Worm (Caenorhabditis elegans) whole organism, L3 larva: ENCODE measurements around the gene D1025.10.

Source experiments
- R02D3.7 ChIP-seq: fragments of 150-350 bp; optimal IDR thresholded peaks from 2 replicates; lab custom pipeline; 2014; ENCODE audit warnings: missing biosample characterization, missing genetic modification characterization
- ZK546.5 ChIP-seq: sonication (generic microtip); optimal IDR thresholded peaks from 2 replicates; lab custom pipeline; 2017; ENCODE audit warnings: missing biosample characterization, missing genetic modification characterization
- aly-2 ChIP-seq: fragments of 150-350 bp; optimal IDR thresholded peaks from 2 replicates; lab custom pipeline; 2014; ENCODE audit warnings: missing biosample characterization, missing genetic modification characterization
- ama-1 ChIP-seq: fragments of 150-350 bp; optimal IDR thresholded peaks from 2 replicates; lab custom pipeline; 2018
- ceh-16 ChIP-seq: sonication (generic microtip); optimal IDR thresholded peaks from 2 replicates; lab custom pipeline; 2017; ENCODE audit warnings: missing biosample characterization, missing genetic modification characterization
- ceh-28 ChIP-seq: fragments of 150-350 bp; optimal IDR thresholded peaks from 2 replicates; lab custom pipeline; 2014; ENCODE audit warnings: missing biosample characterization, missing genetic modification reagents, missing genetic modification characterization
- ceh-82 ChIP-seq: fragments of 150-350 bp; optimal IDR thresholded peaks from 2 replicates; lab custom pipeline; 2014; ENCODE audit warnings: missing biosample characterization, missing genetic modification characterization
- ceh-9 ChIP-seq: sonication (generic microtip); optimal IDR thresholded peaks from 2 replicates; lab custom pipeline; 2018; ENCODE audit warnings: missing biosample characterization, missing genetic modification characterization
- daf-12 ChIP-seq: fragments of 150-350 bp; optimal IDR thresholded peaks from 2 replicates; lab custom pipeline; 2014; ENCODE audit warnings: missing biosample characterization, missing genetic modification reagents, missing genetic modification characterization
- egl-27 ChIP-seq: sonication (generic microtip); optimal IDR thresholded peaks from 4 replicates; lab custom pipeline; 2017; ENCODE audit warnings: missing biosample characterization, missing genetic modification reagents, missing genetic modification characterization
- egl-5 ChIP-seq: fragments of 150-350 bp; optimal IDR thresholded peaks from 2 replicates; lab custom pipeline; 2017; ENCODE audit warnings: missing biosample characterization, missing genetic modification reagents, missing genetic modification characterization, inconsistent platforms
- elt-1 ChIP-seq: fragments of 150-350 bp; optimal IDR thresholded peaks from 2 replicates; lab custom pipeline; 2014; ENCODE audit warnings: missing biosample characterization, missing genetic modification characterization
- elt-3 ChIP-seq, 3 experiments: fragments of 150-350 bp in 1 of 3; sonication (generic microtip) in 2 of 3; optimal IDR thresholded peaks; 2 replicates in 2 of 3; 4 replicates in 1 of 3; lab custom pipeline; 2014 to 2017; ENCODE audit warnings: missing biosample characterization in 3 of 3, missing genetic modification characterization in 3 of 3
- eor-1 ChIP-seq, 2 experiments: fragments of 150-350 bp; optimal IDR thresholded peaks; 2 replicates each; lab custom pipeline; 2014 to 2018; ENCODE audit warnings: missing biosample characterization in 2 of 2, missing genetic modification characterization in 2 of 2
- fkh-10 ChIP-seq: sonication (generic microtip); optimal IDR thresholded peaks from 2 replicates; lab custom pipeline; 2017; ENCODE audit warnings: missing biosample characterization, missing genetic modification reagents, missing genetic modification characterization
- fkh-2 ChIP-seq: fragments of 150-350 bp; optimal IDR thresholded peaks from 2 replicates; lab custom pipeline; 2014; ENCODE audit warnings: missing biosample characterization, missing genetic modification reagents, missing genetic modification characterization
- fos-1 ChIP-seq: fragments of 150-350 bp; optimal IDR thresholded peaks from 2 replicates; lab custom pipeline; 2014; ENCODE audit warnings: missing biosample characterization, missing genetic modification characterization
- jun-1 ChIP-seq: fragments of 150-350 bp; optimal IDR thresholded peaks from 2 replicates; lab custom pipeline; 2014; ENCODE audit warnings: missing biosample characterization, missing genetic modification reagents, missing genetic modification characterization
- lin-15B ChIP-seq: fragments of 150-350 bp; optimal IDR thresholded peaks from 2 replicates; lab custom pipeline; 2014; ENCODE audit warnings: missing biosample characterization, missing genetic modification characterization
- lin-39 ChIP-seq: fragments of 150-350 bp; optimal IDR thresholded peaks from 2 replicates; lab custom pipeline; 2018; ENCODE audit warnings: missing biosample characterization, missing genetic modification reagents, missing genetic modification characterization
- lsy-12 ChIP-seq: sonication (generic microtip); optimal IDR thresholded peaks from 2 replicates; lab custom pipeline; 2016; ENCODE audit warnings: mild to moderate bottlenecking, missing genetic modification characterization, missing compliant biosample characterization
- mdl-1 ChIP-seq: fragments of 150-350 bp; optimal IDR thresholded peaks from 2 replicates; lab custom pipeline; 2014; ENCODE audit warnings: missing biosample characterization, missing genetic modification characterization
- mml-1 ChIP-seq: fragments of 150-350 bp; sonication (generic microtip); optimal IDR thresholded peaks from 3 replicates; lab custom pipeline; 2014; ENCODE audit warnings: missing biosample characterization, missing genetic modification characterization
- nfya-1 ChIP-seq: sonication (generic microtip); optimal IDR thresholded peaks from 2 replicates; lab custom pipeline; 2017; ENCODE audit warnings: missing genetic modification characterization, mild to moderate bottlenecking, missing compliant biosample characterization, antibody characterized with exemption, moderate library complexity; ENCODE audit not compliant: insufficient read depth
- nhr-11 ChIP-seq: fragments of 150-350 bp; optimal IDR thresholded peaks from 2 replicates; lab custom pipeline; 2014; ENCODE audit warnings: missing biosample characterization, missing genetic modification characterization
- nhr-12 ChIP-seq: fragments of 150-350 bp; optimal IDR thresholded peaks from 2 replicates; lab custom pipeline; 2014; ENCODE audit warnings: missing biosample characterization, missing genetic modification characterization
- nhr-23 ChIP-seq: fragments of 150-350 bp; optimal IDR thresholded peaks from 2 replicates; lab custom pipeline; 2014; ENCODE audit warnings: missing biosample characterization, missing genetic modification reagents, missing genetic modification characterization
- nhr-25 ChIP-seq: sonication (generic microtip); optimal IDR thresholded peaks from 2 replicates; lab custom pipeline; 2017; ENCODE audit warnings: missing biosample characterization, missing genetic modification characterization
- nhr-28 ChIP-seq: fragments of 150-350 bp; optimal IDR thresholded peaks from 2 replicates; lab custom pipeline; 2014; ENCODE audit warnings: missing biosample characterization, missing genetic modification characterization
- nhr-43 ChIP-seq: sonication (generic microtip); optimal IDR thresholded peaks from 2 replicates; lab custom pipeline; 2016; ENCODE audit warnings: mild to moderate bottlenecking, missing genetic modification characterization, missing compliant biosample characterization; ENCODE audit not compliant: poor library complexity, severe bottlenecking
- nhr-67 ChIP-seq: fragments of 150-350 bp; optimal IDR thresholded peaks from 2 replicates; lab custom pipeline; 2014; ENCODE audit warnings: missing biosample characterization, missing genetic modification characterization
- nhr-76 ChIP-seq: fragments of 150-350 bp; sonication (generic microtip); optimal IDR thresholded peaks from 5 replicates; lab custom pipeline; 2014; ENCODE audit warnings: missing biosample characterization, missing genetic modification characterization
- nhr-77 ChIP-seq: fragments of 150-350 bp; optimal IDR thresholded peaks from 2 replicates; lab custom pipeline; 2014; ENCODE audit warnings: missing biosample characterization, missing genetic modification characterization
- pha-4 ChIP-seq: fragments of 150-350 bp; optimal IDR thresholded peaks from 2 replicates; lab custom pipeline; 2014; ENCODE audit warnings: missing biosample characterization, missing genetic modification reagents, missing genetic modification characterization
- pqm-1 ChIP-seq: fragments of 150-350 bp; optimal IDR thresholded peaks from 2 replicates; lab custom pipeline; 2017; ENCODE audit warnings: missing biosample characterization, missing genetic modification characterization, inconsistent platforms
- sea-2 ChIP-seq: fragments of 150-350 bp; sonication (generic microtip); optimal IDR thresholded peaks from 4 replicates; lab custom pipeline; 2014; ENCODE audit warnings: missing biosample characterization, missing genetic modification reagents, missing genetic modification characterization
- skn-1 ChIP-seq: fragments of 150-350 bp; optimal IDR thresholded peaks from 2 replicates; lab custom pipeline; 2014; ENCODE audit warnings: missing biosample characterization, missing genetic modification characterization
- snpc-4 ChIP-seq: fragments of 150-350 bp; optimal IDR thresholded peaks from 2 replicates; lab custom pipeline; 2014; ENCODE audit warnings: missing biosample characterization, missing genetic modification characterization
- tbx-2 ChIP-seq: sonication (generic microtip); optimal IDR thresholded peaks from 2 replicates; lab custom pipeline; 2016; ENCODE audit warnings: mild to moderate bottlenecking, missing genetic modification characterization, missing compliant biosample characterization
- unc-39 ChIP-seq: sonication (generic microtip); optimal IDR thresholded peaks from 4 replicates; lab custom pipeline; 2017; ENCODE audit warnings: missing biosample characterization, missing genetic modification characterization
- unc-62 ChIP-seq: fragments of 150-350 bp; sonication (generic microtip); optimal IDR thresholded peaks from 4 replicates; lab custom pipeline; 2014; ENCODE audit warnings: missing biosample characterization, missing genetic modification reagents, missing genetic modification characterization
- zag-1 ChIP-seq: fragments of 150-350 bp; optimal IDR thresholded peaks from 2 replicates; lab custom pipeline; 2014; ENCODE audit warnings: missing biosample characterization, missing genetic modification characterization
- ztf-11 ChIP-seq: fragments of 150-350 bp; optimal IDR thresholded peaks from 2 replicates; lab custom pipeline; 2014; ENCODE audit warnings: missing biosample characterization, missing genetic modification characterization
- ztf-4 ChIP-seq: fragments of 150-350 bp; optimal IDR thresholded peaks from 2 replicates; lab custom pipeline; 2014; ENCODE audit warnings: missing biosample characterization, missing genetic modification characterization

Gene D1025.10

ce11 chrX:14505578-14506353 lies 10.9 kb upstream of the D1025.10 start (continued):
- TF ChIP-seq daf-12 (tag; lab: Kevin White, UChicago): no peak
- TF ChIP-seq zag-1 (tag; lab: Kevin White, UChicago): no peak
- TF ChIP-seq nhr-77 (tag; lab: Kevin White, UChicago): peak; percentile 56
- TF ChIP-seq ceh-82 (tag; lab: Kevin White, UChicago): no peak
- TF ChIP-seq lin-15B (tag; lab: Kevin White, UChicago): no peak
- no peak for TF ChIP-seq lsy-12 (tag; lab: Kevin White, UChicago)
- TF ChIP-seq tbx-2 (tag; lab: Kevin White, UChicago): no peak

ce11 chrX:14507992-14508391 lies 8.7 kb upstream of the D1025.10 start:
- TF ChIP-seq lin-15B (tag; lab: Kevin White, UChicago) (no peak), fos-1 (tag; lab: Kevin White, UChicago) (no peak), eor-1 (tag; optimal IDR thresholded peaks at IDR 0.05; lab: Kevin White, UChicago) (no peak), nhr-43 (peak; percentile 77), pqm-1 (no peak), aly-2 (no peak), skn-1 (tag; lab: Kevin White, UChicago) (no peak), daf-12 (tag; lab: Kevin White, UChicago) (no peak), lin-39 (tag; lab: Kevin White, UChicago) (no peak), lsy-12 (tag; lab: Kevin White, UChicago) (no peak), ceh-16 (tag; lab: Kevin White, UChicago) (no peak), sea-2 (GFP tag; lab: Kevin White, UChicago) (no peak), zag-1 (tag; lab: Kevin White, UChicago) (no peak), fkh-2 (no peak), nhr-28 (no peak), elt-3 (tag; optimal IDR thresholded peaks at IDR 0.05; lab: Kevin White, UChicago) (peak in 1 of 3 experiments; percentile 35), ceh-9 (tag; lab: Kevin White, UChicago) (no peak), egl-27 (tag; lab: Kevin White, UChicago) (peak; percentile 8), ama-1 (no peak), mdl-1 (tag; lab: Kevin White, UChicago) (no peak), mml-1 (tag; lab: Kevin White, UChicago) (no peak), ceh-82 (tag; lab: Kevin White, UChicago) (no peak), unc-39 (tag; lab: Kevin White, UChicago) (no peak), egl-5 (tag; lab: Kevin White, UChicago) (no peak), snpc-4 (tag; lab: Kevin White, UChicago) (no peak), nhr-12 (tag; lab: Kevin White, UChicago) (no peak), pha-4 (no peak), ZK546.5 (tag; lab: Kevin White, UChicago) (no peak), nfya-1 (tag; lab: Kevin White, UChicago) (no peak), nhr-23 (tag; lab: Kevin White, UChicago) (peak; percentile 42), ceh-28 (tag; lab: Kevin White, UChicago) (no peak), elt-1 (peak; percentile 79), nhr-11 (tag; lab: Kevin White, UChicago) (no peak), ztf-4 (tag; lab: Kevin White, UChicago) (no peak), R02D3.7 (tag; lab: Kevin White, UChicago) (no peak), tbx-2 (tag; lab: Kevin White, UChicago) (no peak), fkh-10 (GFP tag; lab: Kevin White, UChicago) (no peak), nhr-76 (no peak), nhr-67 (no peak), ztf-11 (tag; lab: Kevin White, UChicago) (no peak), jun-1 (no peak), unc-62 (GFP tag; lab: Kevin White, UChicago) (peak; percentile 38), nhr-25 (tag; lab: Kevin White, UChicago) (peak; percentile 98)
- TF ChIP-seq, all 47 proteins: peak for 7
